Worm (Caenorhabditis elegans): ENCODE data around the gene srg-55.

DNA sequence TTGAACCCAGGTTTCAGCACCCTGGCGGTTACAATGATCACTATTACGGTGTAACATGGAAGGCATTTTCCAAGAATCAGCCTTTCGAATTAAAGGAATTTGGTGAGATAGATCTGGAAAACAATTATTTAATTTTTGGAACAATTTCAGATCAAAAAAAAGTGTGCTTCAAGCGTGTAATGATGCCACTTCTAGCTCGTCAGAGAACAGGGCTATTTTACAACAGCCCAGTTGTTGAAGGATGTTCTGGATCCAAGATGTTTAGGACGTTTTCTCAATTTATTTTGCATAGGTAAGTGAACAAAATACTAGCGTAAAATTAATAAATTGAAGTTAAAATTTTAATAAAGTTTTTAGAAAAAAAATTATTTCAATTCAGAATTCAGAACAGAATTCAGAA is 27.2 kb downstream of the srg-55 start:
- TF ChIP-seq dao-5 (tag; optimal IDR thresholded peaks at IDR 0.05), result no peak
- no peak for TF ChIP-seq him-1 (tag; optimal IDR thresholded peaks at IDR 0.05)
